Fruit fly (Drosophila melanogaster): Measurements from ENCODE around the gene Met.
A peak's percentile ranks its signal among the peaks of the same experiment; 100 is the strongest.

The Met gene

dm6 chrX:11622649-11623425 lies 6.9 kb downstream of the Met start (continued):
- TF ChIP-seq NK7.1 (GFP tag; optimal IDR thresholded peaks at IDR 0.05) (peak; percentile 70), amos (GFP tag; IDR thresholded peaks at IDR 0.05; ENCODE audit: partially characterized antibody) (no peak), crc (GFP tag; optimal IDR thresholded peaks at IDR 0.05) (peak; percentile 46), run (tag; optimal IDR thresholded peaks at IDR 0.05) (peak; percentile 24), chm (GFP tag; IDR thresholded peaks at IDR 0.05) (no peak; the same call in 1 of the 2 replicates), CG11085 (GFP tag; IDR thresholded peaks at IDR 0.05) (peak; percentile 59; the same call in 1 of the 2 replicates), dm (GFP tag; optimal IDR thresholded peaks at IDR 0.05) (peak; percentile 12), Hand (GFP tag; optimal IDR thresholded peaks at IDR 0.05) (peak; percentile 22), CG9437 (GFP tag; optimal IDR thresholded peaks at IDR 0.05) (peak; percentile 54), Gug (GFP tag; IDR thresholded peaks at IDR 0.05) (peak; percentile 54; the same call in 2 of the 4 replicates), CG5953 (GFP tag; IDR thresholded peaks at IDR 0.05) (peak; percentile 46; the same call in 1 of the 2 replicates), unpg (GFP tag; optimal IDR thresholded peaks at IDR 0.05) (peak; percentile 77), Gsc (GFP tag; IDR thresholded peaks at IDR 0.05) (no peak), lab (GFP tag; optimal IDR thresholded peaks at IDR 0.05) (peak; percentile 85), otp (GFP tag; IDR thresholded peaks at IDR 0.05) (0 out of 3 replicates have a peak, but pooled peaks have one; percentile 22), Oaz (GFP tag; IDR thresholded peaks at IDR 0.05) (peak; percentile 83), BtbVII (GFP tag; optimal IDR thresholded peaks at IDR 0.05) (peak; percentile 72), CG4328 (GFP tag; optimal IDR thresholded peaks at IDR 0.05) (no peak), CG12155 (GFP tag; optimal IDR thresholded peaks at IDR 0.05) (peak; percentile 65), HLH4C (GFP tag; IDR thresholded peaks at IDR 0.05; ENCODE audit: partially characterized antibody) (no peak), CG2889 (GFP tag; IDR thresholded peaks at IDR 0.05) (peak; percentile 56; the same call in 1 of the 3 replicates), Jarid2 (GFP tag; optimal IDR thresholded peaks at IDR 0.05) (no peak), kay (GFP tag; optimal IDR thresholded peaks at IDR 0.05) (peak; percentile 10), Neu2 (GFP tag; optimal IDR thresholded peaks at IDR 0.05; ENCODE audit: borderline replicate concordance) (no peak), Bteb2 (GFP tag; optimal IDR thresholded peaks at IDR 0.05) (peak; percentile 77), seq (GFP tag; IDR thresholded peaks at IDR 0.05) (peak; percentile 78), H15 (GFP tag; IDR thresholded peaks at IDR 0.05) (peak; percentile 74; the same call in 2 of the 3 replicates), sisA (GFP tag; IDR thresholded peaks at IDR 0.05) (peak; percentile 77), Nf-YA (GFP tag; IDR thresholded peaks at IDR 0.05) (peak; percentile 7; the same call in 1 of the 2 replicates), h (optimal IDR thresholded peaks at IDR 0.05) (no peak), bbx (GFP tag; IDR thresholded peaks at IDR 0.05; ENCODE audit: partially characterized antibody) (no peak), CG17328 (GFP tag; IDR thresholded peaks at IDR 0.05) (peak; percentile 73), Oli (tag; optimal IDR thresholded peaks at IDR 0.05) (peak; percentile 73), CG15269 (tag; optimal IDR thresholded peaks at IDR 0.05) (peak; percentile 90), crol (GFP tag; IDR thresholded peaks at IDR 0.05) (no peak), ind (GFP tag; optimal IDR thresholded peaks at IDR 0.05) (peak; percentile 72), ro (GFP tag; IDR thresholded peaks at IDR 0.05) (no peak), Ets97D (GFP tag; optimal IDR thresholded peaks at IDR 0.05) (peak; percentile 50), CG34376 (GFP tag; optimal IDR thresholded peaks at IDR 0.05) (peak; percentile 21), CG13296 (GFP tag; optimal IDR thresholded peaks at IDR 0.05) (peak; percentile 81), dpn (GFP tag; optimal IDR thresholded peaks at IDR 0.05) (peak in 1 of 2 experiments; percentile 73), CG10979 (tag; optimal IDR thresholded peaks at IDR 0.05) (peak; percentile 32), grn (GFP tag; optimal IDR thresholded peaks at IDR 0.05) (no peak), CG17359 (tag; optimal IDR thresholded peaks at IDR 0.05) (peak; percentile 72), stc (GFP tag; IDR thresholded peaks at IDR 0.05) (peak; percentile 83), fd96Cb (tag; optimal IDR thresholded peaks at IDR 0.05) (peak; percentile 67), dysf (GFP tag; IDR thresholded peaks at IDR 0.05) (peak; percentile 85), CG7839 (tag; optimal IDR thresholded peaks at IDR 0.05) (peak; percentile 81), CG12391 (tag; optimal IDR thresholded peaks at IDR 0.05) (peak; percentile 76)
